Worm (Caenorhabditis elegans): Measurements from ENCODE around the gene clec-264.

DNA sequence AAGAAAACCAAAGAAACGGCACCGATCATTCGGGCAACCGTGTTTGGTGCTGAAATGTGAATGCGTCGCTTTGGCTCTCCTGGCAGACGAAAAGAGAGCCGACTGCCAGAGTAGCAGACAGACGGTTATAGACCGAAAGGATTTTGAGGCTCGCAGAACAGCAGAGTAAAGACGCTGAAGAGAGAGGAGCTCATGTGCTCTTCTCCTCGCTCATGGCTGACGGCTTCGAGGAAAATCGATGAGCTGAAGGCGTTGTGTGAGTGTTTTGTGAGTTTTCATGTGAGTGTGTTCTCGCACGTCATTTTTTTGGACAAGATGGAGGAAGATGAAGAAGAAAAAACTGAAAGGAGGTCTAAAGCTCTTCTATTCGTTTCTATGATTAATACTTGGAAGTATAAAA lies 21.7 kb downstream of the clec-264 start, which contains the start of gene sbt-1:
- TF ChIP-seq ztf-6 (GFP tag; IDR thresholded peaks at IDR 0.05) (no peak), snpc-3.4 (tag; optimal IDR thresholded peaks at IDR 0.05) (no peak), ceh-27 (GFP tag; optimal IDR thresholded peaks at IDR 0.05) (peak; percentile 6), Y56A3A.18 (GFP tag; IDR thresholded peaks at IDR 0.05) (no peak), dpl-1 (GFP tag; optimal IDR thresholded peaks at IDR 0.05) (no peak), F49E8.2 (tag; optimal IDR thresholded peaks at IDR 0.05; ENCODE audit: insufficient read depth) (no peak), lin-40 (tag; optimal IDR thresholded peaks at IDR 0.05) (no peak), ztf-3 (GFP tag; optimal IDR thresholded peaks at IDR 0.05) (no peak), tbp1 (GFP tag; optimal IDR thresholded peaks at IDR 0.05) (no peak), ztf-28 (GFP tag; IDR thresholded peaks at IDR 0.05) (no peak)
